Fruit fly (Drosophila melanogaster) Kc167 (cell line): ENCODE results near the gene c12.2.

Experiments used
- Myc ChIP-seq: fragments of >200 bp; optimal IDR thresholded peaks from 2 replicates; lab custom pipeline; 2017; ENCODE audit warnings: missing external identifiers
- h ChIP-seq: fragments of >200 bp; optimal IDR thresholded peaks from 3 replicates; lab custom pipeline; 2018; ENCODE audit warnings: missing external identifiers
- insv ChIP-seq: fragments of >200 bp; optimal IDR thresholded peaks from 3 replicates; lab custom pipeline; 2018; ENCODE audit warnings: missing external identifiers
- psq ChIP-seq: fragments of >200 bp; optimal IDR thresholded peaks from 2 replicates; lab custom pipeline; 2017; ENCODE audit warnings: missing external identifiers
- ttk ChIP-seq: sonication (Bioruptor generic); optimal IDR thresholded peaks from 2 replicates; lab custom pipeline; 2017; ENCODE audit warnings: missing external identifiers

dm6 chrX:9330387-9330786 lies 11.2 kb downstream of the c12.2 start, which contains the start of gene CG34450:
- TF ChIP-seq psq (lab: Kevin White, UChicago) (no peak), insv (lab: Kevin White, UChicago) (no peak), h (no peak), ttk (no peak), Myc (lab: Kevin White, UChicago) (no peak)
